Worm (Caenorhabditis elegans) whole organism, L4 larva: ENCODE data around the gene ZK354.3.

Source experiments
- dpl-1 ChIP-seq: fragments of 150-350 bp; optimal IDR thresholded peaks from 2 replicates; lab custom pipeline; 2014; ENCODE audit warnings: missing biosample characterization, missing genetic modification reagents, missing genetic modification characterization
- gei-8 ChIP-seq: fragments of 200-800 bp; sonication (Bioruptor generic); optimal IDR thresholded peaks from 2 replicates; lab custom pipeline; 2018; ENCODE audit warnings: mild to moderate bottlenecking, missing genetic modification characterization, missing compliant biosample characterization
- lin-13 ChIP-seq: fragments of 150-350 bp; optimal IDR thresholded peaks from 2 replicates; lab custom pipeline; 2014; ENCODE audit warnings: missing biosample characterization, missing genetic modification reagents, missing genetic modification characterization
- lin-38 ChIP-seq: fragments of 200-800 bp; sonication (Bioruptor generic); IDR thresholded peaks from 2 replicates; pipeline ENCODE4 v1.3.6; 2022; ENCODE audit warnings: missing genetic modification reagents, missing genetic modification characterization, missing compliant biosample characterization
- mxl-3 ChIP-seq: fragments of 200-800 bp; sonication (Bioruptor generic); optimal IDR thresholded peaks from 2 replicates; lab custom pipeline; 2018; ENCODE audit warnings: mild to moderate bottlenecking, missing genetic modification characterization, missing compliant biosample characterization
- nhr-11 ChIP-seq: fragments of 150-350 bp; optimal IDR thresholded peaks from 2 replicates; lab custom pipeline; 2014; ENCODE audit warnings: missing biosample characterization, missing genetic modification characterization
- nhr-76 ChIP-seq: fragments of 150-350 bp; optimal IDR thresholded peaks from 2 replicates; lab custom pipeline; 2014; ENCODE audit warnings: missing biosample characterization, missing genetic modification characterization
- snpc-4 ChIP-seq: fragments of 150-350 bp; optimal IDR thresholded peaks from 2 replicates; lab custom pipeline; 2014; ENCODE audit warnings: missing biosample characterization, missing genetic modification characterization
- tra-1 ChIP-seq: fragments of 200-800 bp; sonication (Bioruptor generic); IDR thresholded peaks from 2 replicates; pipeline ENCODE4 v1.3.6; 2022; ENCODE audit warnings: missing genetic modification reagents, missing genetic modification characterization, missing compliant biosample characterization
- unc-39 ChIP-seq: sonication (generic microtip); optimal IDR thresholded peaks from 2 replicates; lab custom pipeline; 2017; ENCODE audit warnings: missing biosample characterization, missing genetic modification characterization
- zag-1 ChIP-seq: fragments of 150-350 bp; optimal IDR thresholded peaks from 2 replicates; lab custom pipeline; 2014; ENCODE audit warnings: missing biosample characterization, missing genetic modification characterization
- zip-11 ChIP-seq: fragments of 200-800 bp; sonication (Bioruptor generic); IDR thresholded peaks from 2 replicates; pipeline ENCODE4 v1.3.6; 2022; ENCODE audit warnings: missing genetic modification characterization, missing compliant biosample characterization

DNA sequence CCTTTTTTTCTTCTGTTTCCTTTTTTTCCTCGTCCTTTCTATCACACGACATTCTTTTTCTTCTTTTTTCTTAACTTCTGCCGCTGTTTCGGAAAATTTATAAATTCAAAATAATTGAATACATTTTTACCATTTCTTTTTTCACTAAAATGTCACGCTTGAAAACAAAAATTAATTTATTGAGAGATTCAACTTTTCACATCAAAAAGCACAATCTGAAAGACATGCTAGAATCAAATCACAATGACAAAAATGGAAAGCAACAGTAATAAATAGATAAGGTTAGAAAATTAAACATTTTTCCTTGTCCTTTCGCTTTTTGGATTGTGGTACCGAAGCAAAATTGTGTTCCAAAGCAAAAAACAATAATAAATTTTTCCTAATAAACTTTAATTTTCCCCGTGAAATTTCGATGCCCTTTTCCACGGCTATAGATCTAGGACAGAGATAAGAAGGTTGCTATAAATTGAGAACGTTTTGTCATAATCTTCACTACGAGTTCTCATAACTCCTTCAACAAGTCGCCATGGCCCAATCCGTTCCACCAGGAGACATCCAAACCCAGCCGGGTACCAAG is 12.3 kb upstream of the ZK354.3 start, which contains the start of the genes ZK354.6 and msp-113:
- TF ChIP-seq snpc-4 (tag; lab: Kevin White, UChicago) (no peak), lin-13 (no peak), unc-39 (tag; lab: Kevin White, UChicago) (no peak), tra-1 (GFP tag; lab: Robert Waterston, UW) (no peak), dpl-1 (GFP tag; lab: Kevin White, UChicago) (no peak), nhr-11 (tag; lab: Kevin White, UChicago) (no peak), zip-11 (GFP tag; lab: Robert Waterston, UW) (no peak), mxl-3 (no peak), lin-38 (GFP tag; lab: Robert Waterston, UW) (no peak), zag-1 (tag; lab: Kevin White, UChicago) (no peak), nhr-76 (tag; lab: Kevin White, UChicago) (no peak), gei-8 (GFP tag; lab: Kevin White, UChicago) (no peak)
